Worm (Caenorhabditis elegans): ENCODE data around the gene F07F6.4.

DNA sequence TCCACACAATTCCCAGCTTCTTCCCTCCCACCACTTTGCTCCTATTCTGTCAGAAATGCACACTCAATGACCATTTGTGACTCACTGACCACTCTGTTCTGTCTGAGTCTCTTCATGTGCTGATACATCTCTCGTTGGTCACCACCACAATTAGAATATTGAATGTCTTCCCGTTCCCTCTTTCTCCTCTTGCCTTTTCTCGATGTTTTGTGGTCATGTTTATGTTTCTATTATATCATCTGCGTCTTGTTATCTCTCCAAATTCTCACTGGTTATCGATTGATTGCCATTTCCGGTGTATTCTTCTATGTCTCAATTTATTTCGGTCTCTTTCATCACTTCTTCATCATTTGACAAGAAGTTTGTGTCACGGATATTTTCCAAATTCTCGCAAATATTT lies 31.5 kb upstream of the F07F6.4 start:
- TF ChIP-seq ztf-22 (GFP tag; optimal IDR thresholded peaks at IDR 0.05) (no peak), attf-6 (GFP tag; IDR thresholded peaks at IDR 0.05) (no peak), somi-1 (GFP tag; optimal IDR thresholded peaks at IDR 0.05) (no peak), lsy-27 (tag; optimal IDR thresholded peaks at IDR 0.05; ENCODE audit: borderline replicate concordance, insufficient read depth) (no peak), Y79H2A.3 (GFP tag; conservative IDR thresholded peaks at IDR 0.05) (no peak), snpc-1.1 (tag; optimal IDR thresholded peaks at IDR 0.05; ENCODE audit: insufficient read depth) (no peak), unc-130 (GFP tag; optimal IDR thresholded peaks at IDR 0.05) (no peak), F57A8.1 (GFP tag; optimal IDR thresholded peaks at IDR 0.05) (no peak)
